Worm (Caenorhabditis elegans): ENCODE measurements around the gene kcnl-4.

The kcnl-4 gene

DNA sequence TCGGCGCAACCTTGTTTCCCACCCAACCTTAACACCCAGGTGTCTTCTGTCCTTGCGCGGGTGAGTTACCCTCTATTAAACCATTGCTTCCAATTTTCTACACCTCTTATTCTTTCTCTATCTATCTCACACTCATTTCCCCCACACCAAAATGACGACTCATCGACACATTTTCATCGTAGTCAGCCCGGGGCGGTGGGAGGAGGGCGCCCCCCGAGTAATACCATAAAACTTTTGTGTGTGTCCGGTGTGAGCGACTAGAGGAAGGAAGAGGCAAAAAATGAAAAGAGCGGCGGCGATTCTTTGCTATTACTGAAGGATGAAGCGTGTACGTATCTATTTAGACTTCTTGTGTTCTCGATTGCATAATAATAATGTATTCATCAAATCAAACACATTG is 26.1 kb upstream of the kcnl-4 start:
- no peak for TF ChIP-seq T26A5.8 (tag; optimal IDR thresholded peaks at IDR 0.05)
- TF ChIP-seq zfh-2 (GFP tag; conservative IDR thresholded peaks at IDR 0.05) = peak; percentile 37; the same call in 1 of the 2 replicates
- TF ChIP-seq dox-1 (GFP tag; IDR thresholded peaks at IDR 0.05) = 0 out of 2 replicates have a peak, but pooled peaks have one; percentile 15
- TF ChIP-seq F10E7.11 (tag; optimal IDR thresholded peaks at IDR 0.05) = no peak
- no peak for TF ChIP-seq ztf-18 (tag; optimal IDR thresholded peaks at IDR 0.05)
- TF ChIP-seq pha-4 (tag; optimal IDR thresholded peaks at IDR 0.05) = no peak
- no peak for TF ChIP-seq B0336.3 (GFP tag; IDR thresholded peaks at IDR 0.05)
- TF ChIP-seq snpc-1.3 (tag; optimal IDR thresholded peaks at IDR 0.05; ENCODE audit: insufficient read depth) = no peak
- peak; percentile 43 for TF ChIP-seq nhr-80 (tag; optimal IDR thresholded peaks at IDR 0.05)
- TF ChIP-seq somi-1 (GFP tag; optimal IDR thresholded peaks at IDR 0.05) = no peak
- no peak for TF ChIP-seq C17E4.6 (GFP tag; IDR thresholded peaks at IDR 0.05)
- no peak for TF ChIP-seq B0035.1 (tag; optimal IDR thresholded peaks at IDR 0.05)

DNA sequence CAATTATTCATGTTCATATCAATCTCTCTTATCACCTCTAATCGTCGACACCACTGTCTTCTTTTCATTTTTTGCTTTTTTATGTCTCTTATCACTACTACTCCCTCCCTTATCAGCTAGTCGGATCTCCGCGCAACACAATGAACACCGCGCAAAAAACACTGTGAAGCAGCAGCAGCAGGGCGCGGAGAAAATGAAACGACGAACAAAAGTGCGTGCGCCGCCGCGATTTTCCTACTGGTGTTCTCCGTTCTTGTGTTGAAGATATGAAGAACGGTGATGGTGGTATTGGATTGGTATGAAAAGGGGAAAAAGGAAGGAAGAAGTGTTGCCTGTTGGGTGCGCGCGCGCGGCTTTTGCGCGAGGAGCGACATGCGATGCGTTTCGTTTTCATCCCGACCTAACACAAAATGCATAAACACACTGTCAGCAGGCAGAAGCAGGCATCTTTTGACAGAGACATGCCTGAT is 25.1 kb upstream of the kcnl-4 start:
- peak; percentile 48; the same call in 1 of the 2 replicates for TF ChIP-seq dox-1 (GFP tag; IDR thresholded peaks at IDR 0.05)
- TF ChIP-seq let-607 (tag; optimal IDR thresholded peaks at IDR 0.05) = peak in 1 of 2 experiments; percentile 1
- no peak for TF ChIP-seq ceh-58 (GFP tag; IDR thresholded peaks at IDR 0.05)
- TF ChIP-seq nhr-80 (tag; optimal IDR thresholded peaks at IDR 0.05) = peak; percentile 78
- no peak for TF ChIP-seq efl-1 (GFP tag; optimal IDR thresholded peaks at IDR 0.05)
- 0 out of 2 replicates have a peak, but pooled peaks have one; percentile 15 for TF ChIP-seq ztf-25 (GFP tag; IDR thresholded peaks at IDR 0.05)
- TF ChIP-seq attf-6 (GFP tag; IDR thresholded peaks at IDR 0.05) = no peak
- peak; percentile 62 for TF ChIP-seq zfh-2 (GFP tag; conservative IDR thresholded peaks at IDR 0.05)

DNA sequence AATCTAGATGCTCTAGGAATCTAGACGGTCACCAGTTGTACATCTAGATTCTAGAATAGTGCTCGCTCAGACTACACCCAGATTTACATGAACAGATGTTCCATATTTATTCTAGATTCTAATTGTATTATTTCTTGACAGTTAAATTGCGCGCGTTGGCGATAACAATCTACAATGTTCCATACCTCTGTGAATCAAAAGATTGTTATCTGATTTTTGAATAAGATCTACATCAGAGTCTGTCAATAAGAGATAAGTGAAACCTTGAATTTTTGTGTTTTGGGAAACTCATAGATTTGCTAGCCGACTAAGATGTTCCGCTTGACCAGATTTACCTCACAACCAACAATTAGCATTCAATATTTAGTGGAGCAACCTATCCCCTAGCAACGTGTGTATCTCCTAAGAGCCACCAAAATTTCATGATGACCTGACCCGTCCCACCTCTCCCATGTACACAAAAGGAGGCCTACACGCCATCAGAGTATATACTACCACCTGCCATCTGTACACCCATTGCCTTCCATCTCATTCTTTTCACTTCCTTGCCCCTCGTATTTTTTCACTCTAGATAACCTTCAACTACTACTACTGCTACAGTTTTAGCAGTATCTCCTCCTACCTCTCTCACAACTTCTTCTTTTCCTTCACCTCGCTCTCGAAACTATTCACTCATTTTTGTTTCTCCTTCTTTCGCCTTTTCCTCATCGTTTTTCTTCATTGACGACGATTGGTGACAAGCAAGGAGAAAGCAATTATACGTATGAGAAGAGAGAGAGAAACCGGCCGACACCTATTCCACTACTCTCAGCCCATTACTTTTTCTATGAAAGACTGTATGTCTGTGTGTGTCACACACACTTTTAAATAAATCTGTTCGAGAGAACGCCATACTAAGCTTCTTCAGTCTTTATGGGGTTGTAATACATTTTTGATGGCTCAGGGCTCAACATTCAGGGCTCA is 23.9 kb upstream of the kcnl-4 start:
- no peak for TF ChIP-seq nhr-90 (tag; optimal IDR thresholded peaks at IDR 0.05)

DNA sequence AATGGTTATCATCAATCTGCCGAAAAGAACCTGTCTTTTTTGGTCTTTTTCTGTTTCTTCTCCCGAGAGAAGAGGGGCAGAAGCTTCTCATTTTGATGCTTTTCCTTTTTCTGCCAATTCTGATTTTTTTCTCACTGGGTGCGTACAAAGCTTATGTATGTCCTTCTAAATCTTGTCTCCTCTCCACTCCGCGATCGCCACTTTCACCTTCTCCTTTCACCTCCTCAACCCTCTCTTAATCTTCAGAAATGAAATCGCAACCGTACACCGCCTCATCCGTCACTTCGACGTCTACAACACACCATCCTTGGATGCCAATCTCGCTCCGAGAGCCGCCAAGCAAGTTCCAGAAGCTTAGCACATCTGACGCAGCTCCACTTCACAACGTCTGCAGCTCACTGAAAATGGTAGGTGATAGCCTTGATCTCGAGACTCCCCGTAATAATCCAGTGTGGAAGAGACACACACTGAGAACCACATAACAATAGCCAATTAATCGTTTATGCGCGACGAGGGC is 22.9 kb upstream of the kcnl-4 start, which contains the start of gene R02D5.1:
Gene R02D5.1 (plus strand): TSS at position 245 of the 517 bp plus-strand sequence.
- TF ChIP-seq B0336.3 (GFP tag; IDR thresholded peaks at IDR 0.05) (no peak), ekl-4 (GFP tag; IDR thresholded peaks at IDR 0.05) (no peak), F49E8.2 (tag; optimal IDR thresholded peaks at IDR 0.05; ENCODE audit: insufficient read depth) (no peak), ztf-25 (GFP tag; IDR thresholded peaks at IDR 0.05) (0 out of 2 replicates have a peak, but pooled peaks have one; percentile 48), egrh-3 (GFP tag; IDR thresholded peaks at IDR 0.05) (no peak)

DNA sequence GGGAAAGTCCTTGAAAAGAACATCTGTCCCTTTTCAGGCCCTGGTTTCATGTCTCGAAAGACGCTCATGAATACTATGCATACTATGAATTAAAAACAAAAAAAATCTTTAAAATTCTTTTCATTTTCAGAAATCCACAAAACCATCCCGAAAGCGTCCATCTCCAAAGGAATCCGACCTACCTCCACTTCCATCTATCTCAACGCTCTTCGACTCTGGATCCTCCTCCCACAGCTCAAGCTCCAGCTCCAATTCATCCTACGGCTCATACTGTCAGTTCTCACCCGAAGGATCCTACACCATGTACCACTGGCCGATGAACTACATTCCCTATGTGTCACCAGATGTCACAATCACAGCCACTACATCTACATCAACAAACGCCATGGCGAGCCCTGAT is 22.4 kb upstream of the kcnl-4 start:
- TF ChIP-seq Y56A3A.18 (GFP tag; IDR thresholded peaks at IDR 0.05) = no peak
- TF ChIP-seq bed-1 (GFP tag; IDR thresholded peaks at IDR 0.05) = no peak
- TF ChIP-seq ceh-40 (GFP tag; IDR thresholded peaks at IDR 0.05) = no peak
- no peak for TF ChIP-seq Y53G8AR.9 (GFP tag; conservative IDR thresholded peaks at IDR 0.05)
- no peak for TF ChIP-seq pbrm-1 (GFP tag; IDR thresholded peaks at IDR 0.05)

DNA sequence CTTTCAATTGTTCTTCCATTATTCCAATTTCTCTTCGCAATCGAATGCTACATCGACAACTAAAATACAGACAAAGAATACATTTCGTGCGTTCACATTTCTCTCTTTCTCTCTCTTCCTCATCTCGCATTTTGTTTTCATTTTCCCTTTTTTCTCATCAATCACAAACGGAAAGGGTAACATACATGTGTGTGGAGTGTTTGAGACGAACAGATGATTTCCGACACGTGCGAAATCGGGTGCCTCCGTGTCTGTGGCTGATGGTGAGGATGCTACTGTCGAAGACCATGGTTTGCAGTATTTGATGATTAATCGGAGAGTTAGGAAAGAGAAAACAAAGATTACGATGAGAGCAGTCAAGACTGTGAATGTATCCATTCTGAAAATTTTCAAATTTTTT is 20.2 kb upstream of the kcnl-4 start, which contains the start of gene R02D5.9:
Gene R02D5.9 (minus strand): TSS at position 378 of the 400 bp plus-strand sequence.
- TF ChIP-seq fkh-3 (tag; optimal IDR thresholded peaks at IDR 0.05) = no peak
- TF ChIP-seq attf-6 (GFP tag; IDR thresholded peaks at IDR 0.05) = no peak
- TF ChIP-seq egrh-3 (GFP tag; IDR thresholded peaks at IDR 0.05) = no peak
- TF ChIP-seq dpff-1 (tag; optimal IDR thresholded peaks at IDR 0.05) = no peak
- TF ChIP-seq tbx-9 (tag; optimal IDR thresholded peaks at IDR 0.05; ENCODE audit: borderline replicate concordance) = no peak
- no peak for TF ChIP-seq ceh-91 (GFP tag; IDR thresholded peaks at IDR 0.05)
- TF ChIP-seq pha-4 (tag; optimal IDR thresholded peaks at IDR 0.05) = no peak
- no peak for TF ChIP-seq madf-3 (GFP tag; IDR thresholded peaks at IDR 0.05)
- no peak for TF ChIP-seq ama-1 (optimal IDR thresholded peaks at IDR 0.05)
- no peak for TF ChIP-seq ama-1 (GFP tag; optimal IDR thresholded peaks at IDR 0.05)
- TF ChIP-seq F33H1.4 (GFP tag; IDR thresholded peaks at IDR 0.05) = no peak
- no peak for TF ChIP-seq repo-1 (tag; optimal IDR thresholded peaks at IDR 0.05)
- no peak for TF ChIP-seq ceh-27 (GFP tag; optimal IDR thresholded peaks at IDR 0.05)
- TF ChIP-seq bed-1 (GFP tag; IDR thresholded peaks at IDR 0.05) = no peak
- TF ChIP-seq ccch-3 (GFP tag; optimal IDR thresholded peaks at IDR 0.05) = no peak
- TF ChIP-seq ceh-79 (tag; optimal IDR thresholded peaks at IDR 0.05) = no peak

Measured in whole organism, young adult.